Worm (Caenorhabditis elegans) whole organism, midembryonic: ENCODE results near the gene cutl-22.

ENCODE experiments used
- flt-1 ChIP-seq: fragments of 200-800 bp; sonication (Bioruptor generic); IDR thresholded peaks from 2 replicates; pipeline ENCODE4 v1.3.6; 2022; ENCODE audit warnings: missing genetic modification characterization, missing compliant biosample characterization
- klf-2 ChIP-seq: fragments of 200-800 bp; sonication (Bioruptor generic); conservative IDR thresholded peaks from 2 replicates; pipeline ENCODE4 v1.3.6; 2022; ENCODE audit warnings: missing genetic modification reagents, missing genetic modification characterization, missing compliant biosample characterization
- tab-1 ChIP-seq: fragments of 200-800 bp; sonication (Bioruptor generic); IDR thresholded peaks from 2 replicates; pipeline ENCODE4 v1.3.6; 2022; ENCODE audit warnings: missing genetic modification characterization, missing compliant biosample characterization
- ztf-29 ChIP-seq: fragments of 200-800 bp; sonication (Bioruptor generic); IDR thresholded peaks from 2 replicates; pipeline ENCODE4 v1.3.6; 2022; ENCODE audit warnings: missing genetic modification reagents, missing genetic modification characterization, missing compliant biosample characterization

ce11 chrV:1092359-1092758 lies 49.2 kb upstream of the cutl-22 start, which contains the start of gene Y50D4B.4:
- TF ChIP-seq tab-1 (GFP tag; lab: Robert Waterston, UW) (no peak), flt-1 (GFP tag; lab: Robert Waterston, UW) (no peak), ztf-29 (GFP tag; lab: Robert Waterston, UW) (no peak), klf-2 (GFP tag; lab: Robert Waterston, UW) (no peak)
